Fruit fly (Drosophila melanogaster) whole organism, embryonic: ENCODE results near the gene CG32706.
A peak's percentile ranks its signal among the peaks of the same experiment; 100 is the strongest.

Experiments
- Abd-B ChIP-seq: fragments of 200-800 bp; sonication (Bioruptor generic); optimal IDR thresholded peaks from 2 replicates; lab custom pipeline; 2018; ENCODE audit warnings: missing biosample characterization, mild to moderate bottlenecking, missing genetic modification characterization, moderate library complexity
- Adf1 ChIP-seq: fragments of 200-800 bp; sonication (Bioruptor generic); IDR thresholded peaks from 2 replicates; pipeline ENCODE4 v1.3.6; 2022; ENCODE audit warnings: missing biosample characterization, missing genetic modification characterization
- Awh ChIP-seq: fragments of 200-800 bp; sonication (Bioruptor generic); IDR thresholded peaks from 2 replicates; pipeline ENCODE4, ENCODE4 v1.3.6; 2022; ENCODE audit warnings: missing biosample characterization, missing genetic modification characterization
- Bgb ChIP-seq: fragments of 200-800 bp; sonication (Bioruptor generic); IDR thresholded peaks from 2 replicates; pipeline ENCODE4 v1.3.6; 2022; ENCODE audit warnings: missing biosample characterization, missing genetic modification characterization; ENCODE audit not compliant: partially characterized antibody
- CG10209 ChIP-seq: fragments of 200-800 bp; sonication (Bioruptor generic); optimal IDR thresholded peaks from 3 replicates; lab custom pipeline; 2017; ENCODE audit warnings: missing biosample characterization, mild to moderate bottlenecking, missing genetic modification characterization, missing genetic modification reagents
- CG11085 ChIP-seq: fragments of 200-800 bp; sonication (Bioruptor generic); IDR thresholded peaks from 2 replicates; pipeline ENCODE4 v1.3.6; 2022; ENCODE audit warnings: missing biosample characterization, missing genetic modification characterization
- CG12391 ChIP-seq: fragments of 200-800 bp; sonication (Bioruptor generic); optimal IDR thresholded peaks from 3 replicates; lab custom pipeline; 2018; ENCODE audit warnings: missing biosample characterization, mild to moderate bottlenecking, missing genetic modification characterization, moderate library complexity
- CG15601 ChIP-seq: fragments of 200-800 bp; sonication (Bioruptor generic); optimal IDR thresholded peaks from 3 replicates; lab custom pipeline; 2019; ENCODE audit warnings: missing biosample characterization, mild to moderate bottlenecking, missing genetic modification characterization, moderate library complexity
- CG17328 ChIP-seq: fragments of 200-800 bp; sonication (Bioruptor generic); IDR thresholded peaks from 2 replicates; pipeline ENCODE4 v1.3.6; 2022; ENCODE audit warnings: missing biosample characterization, missing genetic modification characterization
- CG17802 ChIP-seq: fragments of 200-800 bp; sonication (Bioruptor generic); optimal IDR thresholded peaks from 2 replicates; lab custom pipeline; 2018; ENCODE audit warnings: missing biosample characterization, mild to moderate bottlenecking, missing genetic modification characterization, moderate library complexity
- CG17829 ChIP-seq: fragments of 200-800 bp; optimal IDR thresholded peaks from 2 replicates; lab custom pipeline; 2019; ENCODE audit warnings: missing biosample characterization, mild to moderate bottlenecking, missing genetic modification characterization, moderate library complexity
- CG17912 ChIP-seq: fragments of 200-800 bp; sonication (Bioruptor generic); optimal IDR thresholded peaks from 2 replicates; lab custom pipeline; 2018; ENCODE audit warnings: missing biosample characterization, mild to moderate bottlenecking, missing genetic modification characterization
- CG18599 ChIP-seq: fragments of 200-800 bp; sonication (Bioruptor generic); optimal IDR thresholded peaks from 3 replicates; lab custom pipeline; 2017; ENCODE audit warnings: missing biosample characterization, missing genetic modification characterization, mild to moderate bottlenecking, moderate library complexity, missing genetic modification reagents
- CG2129 ChIP-seq: fragments of 200-800 bp; sonication (Bioruptor generic); IDR thresholded peaks from 2 replicates; pipeline ENCODE4 v1.3.6; 2022; ENCODE audit warnings: missing biosample characterization, missing genetic modification characterization; ENCODE audit not compliant: partially characterized antibody
- CG2712 ChIP-seq: fragments of 200-800 bp; optimal IDR thresholded peaks from 3 replicates; lab custom pipeline; 2019; ENCODE audit warnings: missing biosample characterization, mild to moderate bottlenecking, missing genetic modification characterization, moderate library complexity
- CG31388 ChIP-seq: fragments of 200-800 bp; sonication (Bioruptor generic); optimal IDR thresholded peaks from 2 replicates; lab custom pipeline; 2016; ENCODE audit warnings: missing biosample characterization, missing genetic modification characterization
- CG34376 ChIP-seq: fragments of 200-800 bp; sonication (Bioruptor generic); optimal IDR thresholded peaks from 2 replicates; lab custom pipeline; 2018; ENCODE audit warnings: missing biosample characterization, mild to moderate bottlenecking, missing genetic modification characterization
- CG5953 ChIP-seq: fragments of 200-800 bp; sonication (Bioruptor generic); IDR thresholded peaks from 2 replicates; pipeline ENCODE4 v1.3.6; 2022; ENCODE audit warnings: missing biosample characterization, missing genetic modification characterization
- CG6854 ChIP-seq: fragments of 200-800 bp; sonication (Bioruptor generic); optimal IDR thresholded peaks from 3 replicates; lab custom pipeline; 2017; ENCODE audit warnings: missing biosample characterization, mild to moderate bottlenecking, missing genetic modification characterization
- CG7786 ChIP-seq: fragments of 200-800 bp; sonication (Bioruptor generic); optimal IDR thresholded peaks from 2 replicates; lab custom pipeline; 2016; ENCODE audit warnings: missing biosample characterization, missing genetic modification characterization
- CG7963 ChIP-seq: fragments of 200-800 bp; sonication (Bioruptor generic); IDR thresholded peaks from 3 replicates; pipeline ENCODE4 v1.3.6; 2022; ENCODE audit warnings: missing biosample characterization, missing genetic modification characterization; ENCODE audit not compliant: partially characterized antibody
- CkIIα-i1 ChIP-seq: fragments of 200-800 bp; sonication (Bioruptor generic); IDR thresholded peaks from 2 replicates; pipeline ENCODE4 v1.3.6; 2022; ENCODE audit warnings: missing biosample characterization, missing genetic modification characterization
- Dad ChIP-seq: fragments of 200-800 bp; sonication (Bioruptor generic); optimal IDR thresholded peaks from 3 replicates; lab custom pipeline; 2016; ENCODE audit warnings: missing biosample characterization, missing genetic modification characterization
- ERR ChIP-seq: fragments of 200-800 bp; sonication (Bioruptor generic); optimal IDR thresholded peaks from 2 replicates; lab custom pipeline; 2016; ENCODE audit warnings: missing biosample characterization, missing genetic modification characterization
- Fer2 ChIP-seq: fragments of 200-800 bp; sonication (Bioruptor generic); optimal IDR thresholded peaks from 2 replicates; lab custom pipeline; 2018; ENCODE audit warnings: missing biosample characterization, mild to moderate bottlenecking, missing genetic modification characterization, moderate library complexity
- Hmr ChIP-seq: fragments of 200-800 bp; sonication (Bioruptor generic); optimal IDR thresholded peaks from 3 replicates; lab custom pipeline; 2017; ENCODE audit warnings: mild to moderate bottlenecking, missing biosample characterization, missing genetic modification reagents, missing genetic modification characterization
- MESR4 ChIP-seq: fragments of 200-800 bp; sonication (Bioruptor generic); optimal IDR thresholded peaks from 2 replicates; lab custom pipeline; 2018; ENCODE audit warnings: missing biosample characterization, mild to moderate bottlenecking, missing genetic modification characterization, moderate library complexity
- NfI ChIP-seq: fragments of 200-800 bp; sonication (Bioruptor generic); optimal IDR thresholded peaks from 3 replicates; lab custom pipeline; 2018; ENCODE audit warnings: missing biosample characterization, mild to moderate bottlenecking, missing genetic modification characterization, moderate library complexity
- Pdp1 ChIP-seq, 2 experiments: fragments of 200-800 bp; sonication (Bioruptor generic); optimal IDR thresholded peaks; 3 replicates each; lab custom pipeline; 2016; ENCODE audit warnings: missing biosample characterization in 2 of 2, missing genetic modification characterization in 2 of 2, mild to moderate bottlenecking in 1 of 2, moderate library complexity in 1 of 2
- Scr ChIP-seq: fragments of 200-800 bp; sonication (Bioruptor generic); IDR thresholded peaks from 2 replicates; pipeline ENCODE4 v1.3.6; 2022; ENCODE audit warnings: missing biosample characterization, missing genetic modification characterization; ENCODE audit not compliant: partially characterized antibody
- Sox100B ChIP-seq: fragments of 200-800 bp; sonication (Bioruptor generic); optimal IDR thresholded peaks from 3 replicates; lab custom pipeline; 2018; ENCODE audit warnings: missing biosample characterization, mild to moderate bottlenecking, missing genetic modification characterization
- Spps ChIP-seq: fragments of 200-800 bp; sonication (Bioruptor generic); optimal IDR thresholded peaks from 2 replicates; lab custom pipeline; 2018; ENCODE audit warnings: missing biosample characterization, mild to moderate bottlenecking, missing genetic modification characterization
- Vsx1 ChIP-seq: fragments of 200-800 bp; sonication (Bioruptor generic); optimal IDR thresholded peaks from 2 replicates; lab custom pipeline; 2017; ENCODE audit warnings: missing biosample characterization, mild to moderate bottlenecking, missing genetic modification characterization, missing genetic modification reagents
- Xrp1 ChIP-seq: fragments of 200-800 bp; sonication (Bioruptor generic); IDR thresholded peaks from 2 replicates; pipeline ENCODE4 v1.3.6; 2022; ENCODE audit warnings: missing biosample characterization, missing genetic modification characterization
- chif ChIP-seq, 2 experiments: fragments of 200-800 bp; sonication (Bioruptor generic); optimal IDR thresholded peaks; 3 replicates each; lab custom pipeline; 2016; ENCODE audit warnings: missing biosample characterization in 2 of 2, missing genetic modification characterization in 2 of 2
- chinmo ChIP-seq: fragments of 200-800 bp; sonication (Bioruptor generic); IDR thresholded peaks from 4 replicates; pipeline ENCODE4 v1.3.6; 2022; ENCODE audit warnings: missing biosample characterization, missing genetic modification characterization; ENCODE audit not compliant: partially characterized antibody
- crp ChIP-seq, 2 experiments: fragments of 200-800 bp; sonication (Bioruptor generic); optimal IDR thresholded peaks; 2 replicates in 1 of 2; 3 replicates in 1 of 2; lab custom pipeline; 2017; ENCODE audit warnings: missing biosample characterization in 2 of 2, missing genetic modification characterization in 2 of 2, mild to moderate bottlenecking in 1 of 2, moderate library complexity in 1 of 2
- cwo ChIP-seq: fragments of 200-800 bp; sonication (Bioruptor generic); optimal IDR thresholded peaks from 3 replicates; lab custom pipeline; 2017; ENCODE audit warnings: missing biosample characterization, missing genetic modification characterization, mild to moderate bottlenecking, moderate library complexity, missing genetic modification reagents
- da ChIP-seq: fragments of 200-800 bp; sonication (Bioruptor generic); optimal IDR thresholded peaks from 2 replicates; lab custom pipeline; 2016; ENCODE audit warnings: missing biosample characterization, missing genetic modification characterization
- dysf ChIP-seq: fragments of 200-800 bp; sonication (Bioruptor generic); IDR thresholded peaks from 3 replicates; pipeline ENCODE4 v1.3.6; 2022; ENCODE audit warnings: missing biosample characterization, missing genetic modification characterization
- gfzf ChIP-seq: fragments of 200-800 bp; sonication (Bioruptor generic); optimal IDR thresholded peaks from 2 replicates; lab custom pipeline; 2016; ENCODE audit warnings: missing biosample characterization, mild to moderate bottlenecking, missing genetic modification characterization, moderate library complexity
- grau ChIP-seq: fragments of 200-800 bp; optimal IDR thresholded peaks from 3 replicates; lab custom pipeline; 2019; ENCODE audit warnings: missing biosample characterization, mild to moderate bottlenecking, missing genetic modification characterization, moderate library complexity
- h ChIP-seq: fragments of >200 bp; optimal IDR thresholded peaks from 2 replicates; lab custom pipeline; 2017
- p53 ChIP-seq: fragments of 200-800 bp; sonication (Bioruptor generic); optimal IDR thresholded peaks from 2 replicates; lab custom pipeline; 2016; ENCODE audit warnings: missing biosample characterization, missing genetic modification characterization
- pum ChIP-seq: fragments of 200-800 bp; sonication (Bioruptor generic); optimal IDR thresholded peaks from 2 replicates; lab custom pipeline; 2016; ENCODE audit warnings: missing biosample characterization, missing genetic modification characterization
- tgo ChIP-seq: fragments of 200-800 bp; sonication (Bioruptor generic); IDR thresholded peaks from 3 replicates; pipeline ENCODE4 v1.3.6; 2022; ENCODE audit warnings: missing biosample characterization, missing genetic modification characterization
- tna ChIP-seq: fragments of 200-800 bp; sonication (Bioruptor generic); IDR thresholded peaks from 2 replicates; pipeline ENCODE4 v1.3.6; 2022; ENCODE audit warnings: missing biosample characterization, missing genetic modification characterization; ENCODE audit not compliant: partially characterized antibody
- trh ChIP-seq: fragments of 200-800 bp; sonication (Bioruptor generic); optimal IDR thresholded peaks from 2 replicates; lab custom pipeline; 2016; ENCODE audit warnings: missing biosample characterization, missing genetic modification characterization
- vfl ChIP-seq: fragments of 200-800 bp; sonication (Bioruptor generic); optimal IDR thresholded peaks from 2 replicates; lab custom pipeline; 2016; ENCODE audit warnings: missing biosample characterization, missing genetic modification characterization

Gene CG32706

DNA sequence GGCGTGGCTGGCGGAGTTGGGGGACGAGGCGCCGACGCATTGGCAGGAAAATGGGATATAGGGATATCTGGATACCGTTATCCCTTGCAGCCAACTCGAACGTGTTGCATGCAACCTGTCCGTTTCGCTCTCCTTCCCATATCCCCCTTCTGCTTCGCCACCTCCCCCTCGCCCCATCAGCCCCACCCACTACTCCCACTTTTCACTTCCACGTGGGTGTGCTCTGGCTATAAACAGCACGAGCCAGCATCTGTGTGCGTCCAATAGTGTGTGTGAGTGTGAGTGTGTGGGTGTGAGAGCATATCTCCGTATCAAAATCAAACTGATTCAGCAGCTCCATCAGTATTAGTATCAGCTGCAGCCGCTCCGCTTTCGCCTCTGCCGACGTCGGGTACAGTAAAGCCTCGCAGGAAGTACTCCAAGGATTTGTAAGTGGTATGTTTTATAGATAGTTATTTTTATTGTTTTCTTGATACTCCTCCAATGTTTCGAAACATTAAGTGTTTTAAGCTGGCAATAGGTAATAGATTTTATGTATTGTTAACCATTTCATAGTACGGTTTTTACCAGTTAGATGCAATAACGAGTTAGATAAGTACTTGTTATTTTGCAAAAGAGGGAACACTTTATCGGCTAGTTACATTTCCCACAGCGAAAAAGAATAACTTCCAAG lies 32.2 kb downstream of the CG32706 start (continued):
- TF ChIP-seq CG31388 (GFP tag; lab: Kevin White, UChicago) = no peak
- TF ChIP-seq da (GFP tag; lab: Kevin White, UChicago) = no peak
- TF ChIP-seq CG7786 (GFP tag; lab: Kevin White, UChicago) = no peak
- TF ChIP-seq NfI (GFP tag; lab: Kevin White, UChicago) = no peak
- no peak for TF ChIP-seq trh (GFP tag; lab: Kevin White, UChicago)
- TF ChIP-seq CG18599 (GFP tag; lab: Kevin White, UChicago) = peak; percentile 65
- no peak for TF ChIP-seq h (lab: Kevin White, UChicago)
- 0 out of 4 replicates have a peak, but pooled peaks have one; percentile 49 for TF ChIP-seq chinmo (GFP tag; lab: Robert Waterston, UW)
- peak; percentile 13 for TF ChIP-seq CG2712
- TF ChIP-seq CG5953 = no peak
- no peak for TF ChIP-seq gfzf
- TF ChIP-seq CG17912 = no peak
- no peak for TF ChIP-seq tgo
- no peak for TF ChIP-seq Vsx1 (GFP tag; lab: Kevin White, UChicago)
- peak; percentile 12 to 17 for TF ChIP-seq Pdp1 (GFP tag; optimal IDR thresholded peaks at IDR 0.05; lab: Kevin White, UChicago)
- no peak for TF ChIP-seq CkIIα-i1 (GFP tag; lab: Robert Waterston, UW)
- TF ChIP-seq CG17802 = no peak
- no peak for TF ChIP-seq crp (GFP tag; optimal IDR thresholded peaks at IDR 0.05; lab: Kevin White, UChicago)
- TF ChIP-seq Bgb (GFP tag; lab: Robert Waterston, UW) = no peak
- no peak for TF ChIP-seq vfl (GFP tag; lab: Kevin White, UChicago)
- no peak for TF ChIP-seq CG12391
- no peak for TF ChIP-seq CG11085 (GFP tag; lab: Robert Waterston, UW)
- no peak for TF ChIP-seq ERR
- TF ChIP-seq Abd-B = peak; percentile 47
- TF ChIP-seq p53 (GFP tag; lab: Kevin White, UChicago) = no peak
- no peak for TF ChIP-seq CG7963 (GFP tag; lab: Robert Waterston, UW)
- TF ChIP-seq Hmr = no peak
- no peak for TF ChIP-seq Scr (GFP tag; lab: Robert Waterston, UW)
- TF ChIP-seq grau (tag; lab: Kevin White, UChicago) = no peak
- peak; percentile 28 for TF ChIP-seq cwo (GFP tag; lab: Kevin White, UChicago)
- TF ChIP-seq Dad (GFP tag; lab: Kevin White, UChicago) = no peak
- TF ChIP-seq chif (GFP tag; optimal IDR thresholded peaks at IDR 0.05; lab: Kevin White, UChicago) = peak in 1 of 2 experiments; percentile 6
- TF ChIP-seq tna (GFP tag; lab: Robert Waterston, UW) = no peak
- no peak for TF ChIP-seq CG34376 (GFP tag; lab: Kevin White, UChicago)
- no peak for TF ChIP-seq Awh
- TF ChIP-seq MESR4 = no peak
- TF ChIP-seq Adf1 (GFP tag; lab: Robert Waterston, UW) = no peak
- TF ChIP-seq Fer2 (tag; lab: Kevin White, UChicago) = no peak
- peak; percentile 44; the same call in 1 of the 2 replicates for TF ChIP-seq Xrp1 (GFP tag; lab: Robert Waterston, UW)
- no peak for TF ChIP-seq pum
- TF ChIP-seq Sox100B (GFP tag; lab: Kevin White, UChicago) = peak; percentile 55
- peak; percentile 41; the same call in 2 of the 3 replicates for TF ChIP-seq dysf (GFP tag; lab: Robert Waterston, UW)
- no peak for TF ChIP-seq CG2129 (GFP tag; lab: Robert Waterston, UW)
- TF ChIP-seq CG17328 (GFP tag; lab: Robert Waterston, UW) = no peak
- peak; percentile 2 for TF ChIP-seq CG10209
- no peak for TF ChIP-seq CG15601 (tag; lab: Kevin White, UChicago)
- peak; percentile 30 for TF ChIP-seq CG6854
- peak; percentile 22 for TF ChIP-seq CG17829 (tag; lab: Kevin White, UChicago)
- no peak for TF ChIP-seq Spps (tag; lab: Kevin White, UChicago)
